Worm (Caenorhabditis elegans) whole organism, L3 larva: Measurements from ENCODE around the gene aex-2.
A peak's percentile ranks its signal among the peaks of the same experiment; 100 is the strongest.

ENCODE experiments used
- R02D3.7 ChIP-seq: fragments of 150-350 bp; optimal IDR thresholded peaks from 2 replicates; lab custom pipeline; 2014; ENCODE audit warnings: missing biosample characterization, missing genetic modification characterization
- ZK546.5 ChIP-seq: sonication (generic microtip); optimal IDR thresholded peaks from 2 replicates; lab custom pipeline; 2017; ENCODE audit warnings: missing biosample characterization, missing genetic modification characterization
- aly-2 ChIP-seq: fragments of 150-350 bp; optimal IDR thresholded peaks from 2 replicates; lab custom pipeline; 2014; ENCODE audit warnings: missing biosample characterization, missing genetic modification characterization
- ceh-16 ChIP-seq: sonication (generic microtip); optimal IDR thresholded peaks from 2 replicates; lab custom pipeline; 2017; ENCODE audit warnings: missing biosample characterization, missing genetic modification characterization
- ceh-28 ChIP-seq: fragments of 150-350 bp; optimal IDR thresholded peaks from 2 replicates; lab custom pipeline; 2014; ENCODE audit warnings: missing biosample characterization, missing genetic modification reagents, missing genetic modification characterization
- ceh-82 ChIP-seq: fragments of 150-350 bp; optimal IDR thresholded peaks from 2 replicates; lab custom pipeline; 2014; ENCODE audit warnings: missing biosample characterization, missing genetic modification characterization
- ceh-9 ChIP-seq: sonication (generic microtip); optimal IDR thresholded peaks from 2 replicates; lab custom pipeline; 2018; ENCODE audit warnings: missing biosample characterization, missing genetic modification characterization
- daf-12 ChIP-seq: fragments of 150-350 bp; optimal IDR thresholded peaks from 2 replicates; lab custom pipeline; 2014; ENCODE audit warnings: missing biosample characterization, missing genetic modification reagents, missing genetic modification characterization
- egl-27 ChIP-seq: sonication (generic microtip); optimal IDR thresholded peaks from 4 replicates; lab custom pipeline; 2017; ENCODE audit warnings: missing biosample characterization, missing genetic modification reagents, missing genetic modification characterization
- egl-5 ChIP-seq: fragments of 150-350 bp; optimal IDR thresholded peaks from 2 replicates; lab custom pipeline; 2017; ENCODE audit warnings: missing biosample characterization, missing genetic modification reagents, missing genetic modification characterization, inconsistent platforms
- elt-1 ChIP-seq: fragments of 150-350 bp; optimal IDR thresholded peaks from 2 replicates; lab custom pipeline; 2014; ENCODE audit warnings: missing biosample characterization, missing genetic modification characterization
- elt-2 ChIP-seq: sonication (generic microtip); optimal IDR thresholded peaks from 2 replicates; lab custom pipeline; 2016; ENCODE audit warnings: missing genetic modification reagents, mild to moderate bottlenecking, missing genetic modification characterization, missing compliant biosample characterization
- elt-3 ChIP-seq, 3 experiments: fragments of 150-350 bp in 1 of 3; sonication (generic microtip) in 2 of 3; optimal IDR thresholded peaks; 2 replicates in 2 of 3; 4 replicates in 1 of 3; lab custom pipeline; 2014 to 2017; ENCODE audit warnings: missing biosample characterization in 3 of 3, missing genetic modification characterization in 3 of 3
- fkh-10 ChIP-seq: sonication (generic microtip); optimal IDR thresholded peaks from 2 replicates; lab custom pipeline; 2017; ENCODE audit warnings: missing biosample characterization, missing genetic modification reagents, missing genetic modification characterization
- fkh-2 ChIP-seq: fragments of 150-350 bp; optimal IDR thresholded peaks from 2 replicates; lab custom pipeline; 2014; ENCODE audit warnings: missing biosample characterization, missing genetic modification reagents, missing genetic modification characterization
- fos-1 ChIP-seq: fragments of 150-350 bp; optimal IDR thresholded peaks from 2 replicates; lab custom pipeline; 2014; ENCODE audit warnings: missing biosample characterization, missing genetic modification characterization
- hmg-11 ChIP-seq: sonication (generic microtip); optimal IDR thresholded peaks from 2 replicates; lab custom pipeline; 2016; ENCODE audit warnings: missing genetic modification characterization, missing compliant biosample characterization
- jun-1 ChIP-seq: fragments of 150-350 bp; optimal IDR thresholded peaks from 2 replicates; lab custom pipeline; 2014; ENCODE audit warnings: missing biosample characterization, missing genetic modification reagents, missing genetic modification characterization
- lin-15B ChIP-seq: fragments of 150-350 bp; optimal IDR thresholded peaks from 2 replicates; lab custom pipeline; 2014; ENCODE audit warnings: missing biosample characterization, missing genetic modification characterization
- lin-39 ChIP-seq: fragments of 150-350 bp; optimal IDR thresholded peaks from 2 replicates; lab custom pipeline; 2018; ENCODE audit warnings: missing biosample characterization, missing genetic modification reagents, missing genetic modification characterization
- lsy-12 ChIP-seq: sonication (generic microtip); optimal IDR thresholded peaks from 2 replicates; lab custom pipeline; 2016; ENCODE audit warnings: mild to moderate bottlenecking, missing genetic modification characterization, missing compliant biosample characterization
- mml-1 ChIP-seq: fragments of 150-350 bp; sonication (generic microtip); optimal IDR thresholded peaks from 3 replicates; lab custom pipeline; 2014; ENCODE audit warnings: missing biosample characterization, missing genetic modification characterization
- nfya-1 ChIP-seq: sonication (generic microtip); optimal IDR thresholded peaks from 2 replicates; lab custom pipeline; 2017; ENCODE audit warnings: missing genetic modification characterization, mild to moderate bottlenecking, missing compliant biosample characterization, antibody characterized with exemption, moderate library complexity; ENCODE audit not compliant: insufficient read depth
- nhr-12 ChIP-seq: fragments of 150-350 bp; optimal IDR thresholded peaks from 2 replicates; lab custom pipeline; 2014; ENCODE audit warnings: missing biosample characterization, missing genetic modification characterization
- nhr-23 ChIP-seq: fragments of 150-350 bp; optimal IDR thresholded peaks from 2 replicates; lab custom pipeline; 2014; ENCODE audit warnings: missing biosample characterization, missing genetic modification reagents, missing genetic modification characterization
- nhr-237 ChIP-seq: fragments of 150-350 bp; optimal IDR thresholded peaks from 2 replicates; lab custom pipeline; 2014; ENCODE audit warnings: missing biosample characterization, missing genetic modification characterization
- nhr-25 ChIP-seq: sonication (generic microtip); optimal IDR thresholded peaks from 2 replicates; lab custom pipeline; 2017; ENCODE audit warnings: missing biosample characterization, missing genetic modification characterization
- nhr-28 ChIP-seq: fragments of 150-350 bp; optimal IDR thresholded peaks from 2 replicates; lab custom pipeline; 2014; ENCODE audit warnings: missing biosample characterization, missing genetic modification characterization
- nhr-43 ChIP-seq: sonication (generic microtip); optimal IDR thresholded peaks from 2 replicates; lab custom pipeline; 2016; ENCODE audit warnings: mild to moderate bottlenecking, missing genetic modification characterization, missing compliant biosample characterization; ENCODE audit not compliant: poor library complexity, severe bottlenecking
- nhr-67 ChIP-seq: fragments of 150-350 bp; optimal IDR thresholded peaks from 2 replicates; lab custom pipeline; 2014; ENCODE audit warnings: missing biosample characterization, missing genetic modification characterization
- nhr-76 ChIP-seq: fragments of 150-350 bp; sonication (generic microtip); optimal IDR thresholded peaks from 5 replicates; lab custom pipeline; 2014; ENCODE audit warnings: missing biosample characterization, missing genetic modification characterization
- pha-4 ChIP-seq: fragments of 150-350 bp; optimal IDR thresholded peaks from 2 replicates; lab custom pipeline; 2014; ENCODE audit warnings: missing biosample characterization, missing genetic modification reagents, missing genetic modification characterization
- pqm-1 ChIP-seq: fragments of 150-350 bp; optimal IDR thresholded peaks from 2 replicates; lab custom pipeline; 2017; ENCODE audit warnings: missing biosample characterization, missing genetic modification characterization, inconsistent platforms
- skn-1 ChIP-seq: fragments of 150-350 bp; optimal IDR thresholded peaks from 2 replicates; lab custom pipeline; 2014; ENCODE audit warnings: missing biosample characterization, missing genetic modification characterization
- snpc-4 ChIP-seq: fragments of 150-350 bp; optimal IDR thresholded peaks from 2 replicates; lab custom pipeline; 2014; ENCODE audit warnings: missing biosample characterization, missing genetic modification characterization
- tbx-2 ChIP-seq: sonication (generic microtip); optimal IDR thresholded peaks from 2 replicates; lab custom pipeline; 2016; ENCODE audit warnings: mild to moderate bottlenecking, missing genetic modification characterization, missing compliant biosample characterization
- unc-39 ChIP-seq: sonication (generic microtip); optimal IDR thresholded peaks from 4 replicates; lab custom pipeline; 2017; ENCODE audit warnings: missing biosample characterization, missing genetic modification characterization
- unc-62 ChIP-seq: fragments of 150-350 bp; sonication (generic microtip); optimal IDR thresholded peaks from 4 replicates; lab custom pipeline; 2014; ENCODE audit warnings: missing biosample characterization, missing genetic modification reagents, missing genetic modification characterization
- ztf-11 ChIP-seq: fragments of 150-350 bp; optimal IDR thresholded peaks from 2 replicates; lab custom pipeline; 2014; ENCODE audit warnings: missing biosample characterization, missing genetic modification characterization
- ztf-4 ChIP-seq: fragments of 150-350 bp; optimal IDR thresholded peaks from 2 replicates; lab custom pipeline; 2014; ENCODE audit warnings: missing biosample characterization, missing genetic modification characterization

aex-2 gene

ce11 chrX:9668554-9668953, 15.6 kb upstream of the aex-2 start, which contains the start of gene T14B1.1:
TSS of gene T14B1.1 (minus strand) at chrX:9668723.
- TF ChIP-seq nfya-1 (tag; lab: Kevin White, UChicago): peak; percentile 61
- TF ChIP-seq hmg-11 (tag; lab: Kevin White, UChicago): no peak
- peak; percentile 61 for TF ChIP-seq fkh-10
- TF ChIP-seq lin-39 (tag; lab: Kevin White, UChicago): peak; percentile 82

- no peak for TF ChIP-seq elt-3 (tag; optimal IDR thresholded peaks at IDR 0.05; lab: Kevin White, UChicago)
- peak; percentile 49 for TF ChIP-seq unc-62 (GFP tag; lab: Kevin White, UChicago)
- TF ChIP-seq unc-39 (tag; lab: Kevin White, UChicago): no peak
- no peak for TF ChIP-seq mml-1 (tag; lab: Kevin White, UChicago)
- no peak for TF ChIP-seq nfya-1 (tag; lab: Kevin White, UChicago)
- TF ChIP-seq nhr-237 (tag; lab: Kevin White, UChicago): no peak
- peak; percentile 50 for TF ChIP-seq nhr-23
- TF ChIP-seq lsy-12 (tag; lab: Kevin White, UChicago): no peak
- TF ChIP-seq nhr-25 (tag; lab: Kevin White, UChicago): peak; percentile 15
- TF ChIP-seq tbx-2: no peak
- TF ChIP-seq aly-2 (tag; lab: Kevin White, UChicago): no peak
- TF ChIP-seq nhr-43 (tag; lab: Kevin White, UChicago): peak; percentile 17
- TF ChIP-seq egl-5 (tag; lab: Kevin White, UChicago): no peak
- no peak for TF ChIP-seq nhr-12 (tag; lab: Kevin White, UChicago)
- TF ChIP-seq ceh-9 (tag; lab: Kevin White, UChicago): no peak
- no peak for TF ChIP-seq fkh-2 (tag; lab: Kevin White, UChicago)
- no peak for TF ChIP-seq pqm-1 (tag; lab: Kevin White, UChicago)
- no peak for TF ChIP-seq ztf-11 (tag; lab: Kevin White, UChicago)
- no peak for TF ChIP-seq daf-12 (tag; lab: Kevin White, UChicago)
- TF ChIP-seq nhr-28 (tag; lab: Kevin White, UChicago): no peak
- no peak for TF ChIP-seq fos-1
- no peak for TF ChIP-seq pha-4 (tag; lab: Kevin White, UChicago)
- TF ChIP-seq ceh-16 (tag; lab: Kevin White, UChicago): no peak
- TF ChIP-seq lin-15B: no peak
- peak; percentile 30 for TF ChIP-seq ceh-28 (tag; lab: Kevin White, UChicago)
- no peak for TF ChIP-seq ceh-82 (tag; lab: Kevin White, UChicago)
- TF ChIP-seq elt-1 (tag; lab: Kevin White, UChicago): peak; percentile 68
- no peak for TF ChIP-seq jun-1
- TF ChIP-seq lin-39 (tag; lab: Kevin White, UChicago): no peak
- peak; percentile 11 for TF ChIP-seq R02D3.7
- TF ChIP-seq fkh-10: peak; percentile 20
- TF ChIP-seq nhr-67 (tag; lab: Kevin White, UChicago): no peak
- no peak for TF ChIP-seq snpc-4
- no peak for TF ChIP-seq egl-27 (tag; lab: Kevin White, UChicago)
Observed at ce11 chrX:9667391-9667790, 14.5 kb upstream of the aex-2 start.

ce11 chrX:9665944-9666343, 13.0 kb upstream of the aex-2 start:
- TF ChIP-seq ztf-4 (tag; lab: Kevin White, UChicago): no peak

ce11 chrX:9656772-9657171, 3.9 kb upstream of the aex-2 start:
- TF ChIP-seq pqm-1 (tag; lab: Kevin White, UChicago): no peak
- no peak for TF ChIP-seq elt-2
- no peak for TF ChIP-seq unc-39 (tag; lab: Kevin White, UChicago)
- no peak for TF ChIP-seq ZK546.5 (tag; lab: Kevin White, UChicago)
- no peak for TF ChIP-seq nhr-76 (tag; lab: Kevin White, UChicago)
- no peak for TF ChIP-seq fkh-2 (tag; lab: Kevin White, UChicago)
- TF ChIP-seq fos-1: no peak
- no peak for TF ChIP-seq ztf-4 (tag; lab: Kevin White, UChicago)
- no peak for TF ChIP-seq ceh-9 (tag; lab: Kevin White, UChicago)
- TF ChIP-seq egl-5 (tag; lab: Kevin White, UChicago): no peak
- TF ChIP-seq skn-1: no peak
- no peak for TF ChIP-seq ceh-16 (tag; lab: Kevin White, UChicago)
- TF ChIP-seq aly-2 (tag; lab: Kevin White, UChicago): no peak
- no peak for TF ChIP-seq fkh-10
- TF ChIP-seq nhr-28 (tag; lab: Kevin White, UChicago): no peak
- TF ChIP-seq, all 47 proteins: peak for 0
